Worm (Caenorhabditis elegans) whole organism, mixed stage, embryonic: ENCODE measurements around the gene nmur-1.

Experiments used
- M03D4.4 ChIP-seq: sonication (generic microtip); optimal IDR thresholded peaks from 2 replicates; lab custom pipeline; 2017; ENCODE audit warnings: mild to moderate bottlenecking, missing genetic modification characterization, missing compliant biosample characterization
- bed-3 ChIP-seq: fragments of 200-800 bp; sonication (Bioruptor generic); optimal IDR thresholded peaks from 3 replicates; lab custom pipeline; 2018; ENCODE audit warnings: mild to moderate bottlenecking, missing genetic modification characterization, moderate library complexity, missing compliant biosample characterization
- blmp-1 ChIP-seq: fragments of 150-350 bp; optimal IDR thresholded peaks from 2 replicates; lab custom pipeline; 2014; ENCODE audit warnings: missing biosample characterization, missing genetic modification characterization
- ceh-43 ChIP-seq: fragments of 200-800 bp; sonication (Bioruptor generic); optimal IDR thresholded peaks from 2 replicates; lab custom pipeline; 2018; ENCODE audit warnings: mild to moderate bottlenecking, missing genetic modification characterization, moderate library complexity, missing compliant biosample characterization
- ceh-83 ChIP-seq: fragments of 200-800 bp; sonication (Bioruptor generic); optimal IDR thresholded peaks from 2 replicates; lab custom pipeline; 2018; ENCODE audit warnings: mild to moderate bottlenecking, missing genetic modification characterization, missing compliant biosample characterization
- ces-1 ChIP-seq: fragments of 150-350 bp; optimal IDR thresholded peaks from 2 replicates; lab custom pipeline; 2014; ENCODE audit warnings: missing biosample characterization, missing genetic modification reagents, missing genetic modification characterization
- cnd-1 ChIP-seq: fragments of 200-800 bp; sonication (Bioruptor generic); optimal IDR thresholded peaks from 2 replicates; lab custom pipeline; 2018; ENCODE audit warnings: mild to moderate bottlenecking, missing genetic modification characterization, missing compliant biosample characterization
- elt-1 ChIP-seq: sonication (generic microtip); optimal IDR thresholded peaks from 2 replicates; lab custom pipeline; 2017; ENCODE audit warnings: missing genetic modification characterization, mild to moderate bottlenecking, missing compliant biosample characterization, antibody characterized with exemption, moderate library complexity, borderline replicate concordance; ENCODE audit not compliant: insufficient read depth
- elt-3 ChIP-seq: fragments of 150-350 bp; optimal IDR thresholded peaks from 2 replicates; lab custom pipeline; 2014; ENCODE audit warnings: missing biosample characterization, missing genetic modification characterization
- flh-1 ChIP-seq: fragments of 200-800 bp; sonication (Bioruptor generic); optimal IDR thresholded peaks from 2 replicates; lab custom pipeline; 2018; ENCODE audit warnings: mild to moderate bottlenecking, missing genetic modification characterization, moderate library complexity, missing compliant biosample characterization
- hlh-1 ChIP-seq: fragments of 150-350 bp; optimal IDR thresholded peaks from 2 replicates; lab custom pipeline; 2014; ENCODE audit warnings: missing biosample characterization, missing genetic modification reagents, missing genetic modification characterization
- lin-13 ChIP-seq: fragments of 150-350 bp; optimal IDR thresholded peaks from 2 replicates; lab custom pipeline; 2014; ENCODE audit warnings: missing biosample characterization, missing genetic modification characterization
- lin-32 ChIP-seq: fragments of 200-800 bp; sonication (Bioruptor generic); optimal IDR thresholded peaks from 2 replicates; lab custom pipeline; 2018; ENCODE audit warnings: mild to moderate bottlenecking, missing genetic modification characterization, missing compliant biosample characterization
- lsy-2 ChIP-seq: fragments of 150-350 bp; optimal IDR thresholded peaks from 2 replicates; lab custom pipeline; 2014; ENCODE audit warnings: missing biosample characterization, missing genetic modification characterization
- mab-5 ChIP-seq: fragments of 150-350 bp; optimal IDR thresholded peaks from 2 replicates; lab custom pipeline; 2014; ENCODE audit warnings: missing biosample characterization, missing genetic modification characterization
- mep-1 ChIP-seq: fragments of 150-350 bp; optimal IDR thresholded peaks from 2 replicates; lab custom pipeline; 2017; ENCODE audit warnings: missing biosample characterization, missing genetic modification reagents, missing genetic modification characterization, inconsistent platforms
- mls-2 ChIP-seq: sonication (generic microtip); optimal IDR thresholded peaks from 2 replicates; lab custom pipeline; 2016; ENCODE audit warnings: mild to moderate bottlenecking, missing genetic modification characterization, moderate library complexity, missing compliant biosample characterization
- nhr-12 ChIP-seq: fragments of 150-350 bp; optimal IDR thresholded peaks from 2 replicates; lab custom pipeline; 2014; ENCODE audit warnings: missing biosample characterization, missing genetic modification characterization
- nhr-2 ChIP-seq: fragments of 150-350 bp; optimal IDR thresholded peaks from 2 replicates; lab custom pipeline; 2014; ENCODE audit warnings: missing biosample characterization, missing genetic modification characterization
- nhr-237 ChIP-seq: fragments of 150-350 bp; optimal IDR thresholded peaks from 2 replicates; lab custom pipeline; 2014; ENCODE audit warnings: missing biosample characterization, missing genetic modification characterization
- nhr-28 ChIP-seq: fragments of 150-350 bp; optimal IDR thresholded peaks from 2 replicates; lab custom pipeline; 2014; ENCODE audit warnings: missing biosample characterization, missing genetic modification characterization
- nhr-76 ChIP-seq: sonication (generic microtip); optimal IDR thresholded peaks from 2 replicates; lab custom pipeline; 2017; ENCODE audit warnings: missing biosample characterization, missing genetic modification characterization
- pha-4 ChIP-seq: fragments of 150-350 bp; optimal IDR thresholded peaks from 2 replicates; lab custom pipeline; 2018; ENCODE audit warnings: missing biosample characterization, missing genetic modification reagents, missing genetic modification characterization
- sem-2 ChIP-seq: fragments of 200-800 bp; sonication (Bioruptor generic); optimal IDR thresholded peaks from 2 replicates; lab custom pipeline; 2018; ENCODE audit warnings: mild to moderate bottlenecking, missing genetic modification characterization, missing compliant biosample characterization
- snpc-4 ChIP-seq: fragments of 150-350 bp; optimal IDR thresholded peaks from 2 replicates; lab custom pipeline; 2014; ENCODE audit warnings: missing biosample characterization, missing genetic modification characterization
- sptf-1 ChIP-seq: sonication (generic microtip); optimal IDR thresholded peaks from 2 replicates; lab custom pipeline; 2017; ENCODE audit warnings: mild to moderate bottlenecking, missing genetic modification characterization, moderate library complexity, missing compliant biosample characterization
- tbx-8 ChIP-seq: fragments of 200-800 bp; sonication (Bioruptor generic); optimal IDR thresholded peaks from 2 replicates; lab custom pipeline; 2018; ENCODE audit warnings: mild to moderate bottlenecking, missing genetic modification characterization, moderate library complexity, missing compliant biosample characterization
- unc-120 ChIP-seq: sonication (generic microtip); optimal IDR thresholded peaks from 2 replicates; lab custom pipeline; 2017; ENCODE audit warnings: missing genetic modification characterization, missing compliant biosample characterization; ENCODE audit not compliant: poor library complexity, severe bottlenecking
- unc-39 ChIP-seq: fragments of 150-350 bp; optimal IDR thresholded peaks from 2 replicates; lab custom pipeline; 2014; ENCODE audit warnings: missing biosample characterization, missing genetic modification characterization
- unc-62 ChIP-seq: fragments of 150-350 bp; optimal IDR thresholded peaks from 2 replicates; lab custom pipeline; 2014; ENCODE audit warnings: missing biosample characterization, missing genetic modification reagents, missing genetic modification characterization
- zip-8 ChIP-seq: fragments of 150-350 bp; optimal IDR thresholded peaks from 2 replicates; lab custom pipeline; 2014; ENCODE audit warnings: missing biosample characterization, missing genetic modification characterization
- ztf-11 ChIP-seq: fragments of 150-350 bp; optimal IDR thresholded peaks from 2 replicates; lab custom pipeline; 2014; ENCODE audit warnings: missing biosample characterization, missing genetic modification characterization

The nmur-1 gene

ce11 chrX:8969111-8970048 lies 11.4 kb upstream of the nmur-1 start:
- TF ChIP-seq zip-8 (tag; lab: Kevin White, UChicago) (no peak), ztf-11 (tag; lab: Kevin White, UChicago) (no peak), mep-1 (tag; lab: Kevin White, UChicago) (no peak), sptf-1 (tag; lab: Kevin White, UChicago) (peak; percentile 23), mls-2 (tag; lab: Kevin White, UChicago) (no peak), lin-13 (no peak), M03D4.4 (tag; lab: Kevin White, UChicago) (peak; percentile 19), nhr-237 (tag; lab: Kevin White, UChicago) (no peak), bed-3 (GFP tag; lab: Kevin White, UChicago) (peak; percentile 27), nhr-28 (tag; lab: Kevin White, UChicago) (no peak), cnd-1 (no peak)
- TF ChIP-seq, all 35 proteins: peak for 3

ce11 chrX:8971461-8971860 lies 9.3 kb upstream of the nmur-1 start:
- no peak for TF ChIP-seq unc-39 (tag; lab: Kevin White, UChicago)
- no peak for TF ChIP-seq elt-3
- peak; percentile 33 for TF ChIP-seq bed-3 (GFP tag; lab: Kevin White, UChicago)
- TF ChIP-seq elt-1 (tag; lab: Kevin White, UChicago), result no peak
- TF ChIP-seq ceh-83 (GFP tag; lab: Kevin White, UChicago), result peak; percentile 77
- TF ChIP-seq ces-1 (GFP tag; lab: Kevin White, UChicago), result no peak
- TF ChIP-seq ceh-43 (GFP tag; lab: Kevin White, UChicago), result no peak
- no peak for TF ChIP-seq lin-13
- TF ChIP-seq sptf-1 (tag; lab: Kevin White, UChicago), result no peak
- TF ChIP-seq pha-4 (tag; lab: Kevin White, UChicago), result no peak
- peak; percentile 52 for TF ChIP-seq sem-2 (GFP tag; lab: Kevin White, UChicago)
- peak; percentile 58 for TF ChIP-seq M03D4.4 (tag; lab: Kevin White, UChicago)
- TF ChIP-seq mep-1 (tag; lab: Kevin White, UChicago), result no peak
- TF ChIP-seq lsy-2 (tag; lab: Kevin White, UChicago), result no peak
- TF ChIP-seq nhr-76 (tag; lab: Kevin White, UChicago), result no peak
- TF ChIP-seq snpc-4 (tag; lab: Kevin White, UChicago), result no peak
- no peak for TF ChIP-seq hlh-1 (tag; lab: Kevin White, UChicago)
- TF ChIP-seq nhr-2 (tag; lab: Kevin White, UChicago), result no peak
- TF ChIP-seq tbx-8, result no peak
- TF ChIP-seq zip-8 (tag; lab: Kevin White, UChicago), result no peak
- no peak for TF ChIP-seq nhr-12 (tag; lab: Kevin White, UChicago)
- no peak for TF ChIP-seq nhr-237 (tag; lab: Kevin White, UChicago)
- no peak for TF ChIP-seq blmp-1 (tag; lab: Kevin White, UChicago)
- peak; percentile 12 for TF ChIP-seq lin-32
- no peak for TF ChIP-seq flh-1
- TF ChIP-seq mls-2 (tag; lab: Kevin White, UChicago), result no peak

ce11 chrX:8986452-8986851 lies 5.7 kb downstream of the nmur-1 start:
- TF ChIP-seq nhr-237 (tag; lab: Kevin White, UChicago), result no peak
- peak; percentile 85 for TF ChIP-seq unc-62 (GFP tag; lab: Kevin White, UChicago)
- TF ChIP-seq unc-120 (tag; lab: Kevin White, UChicago), result peak; percentile 54
- TF ChIP-seq mab-5, result no peak
- no peak for TF ChIP-seq flh-1
- TF ChIP-seq hlh-1 (tag; lab: Kevin White, UChicago), result peak; percentile 28
- TF ChIP-seq tbx-8, result no peak

ce11 chrX:8987828-8988227 lies 7.1 kb downstream of the nmur-1 start, which contains the start of gene twk-18:
Gene twk-18, plus strand, starts transcription at chrX:8988128.
- no peak for TF ChIP-seq nhr-28 (tag; lab: Kevin White, UChicago)
